2 worm cellular contexts compared by ENCODE assay signal in genomic region chrII:1467711-1468110, ce11.
TF ChIP-seq lines count a peak whose summit lies in the region.

TSS of gene Y51H7C.1 (plus strand) at chrII:1467727.

TF ChIP-seq in whole organism, L4 larva, 104 proteins besides CTCF, POLR2A, EP300 and RAD21:
- peak; percentile 93 for TF ChIP-seq set-16 (GFP tag; IDR thresholded peaks at IDR 0.05; lab: Robert Waterston, UW)

TF ChIP-seq in whole organism, young adult, 124 proteins besides CTCF, POLR2A, EP300 and RAD21:
- peak; percentile 65 for TF ChIP-seq zfh-2 (GFP tag; conservative IDR thresholded peaks at IDR 0.05; lab: Robert Waterston, UW)
- TF ChIP-seq egrh-3 (GFP tag; IDR thresholded peaks at IDR 0.05; lab: Robert Waterston, UW): peak; percentile 86
TF ChIP-seq in whole organism, young adult: peak in this region for 2; not testable (repeated sequence) for 122.
